Worm (Caenorhabditis elegans) whole organism, L4/young adult: Measurements from ENCODE around the gene C50B6.3.

ENCODE experiments used
- W03F9.2 ChIP-seq: fragments of 150-350 bp; optimal IDR thresholded peaks from 2 replicates; lab custom pipeline; 2014; ENCODE audit warnings: missing biosample characterization, missing genetic modification characterization
- him-1 ChIP-seq: sonication (generic microtip); optimal IDR thresholded peaks from 2 replicates; lab custom pipeline; 2016; ENCODE audit warnings: missing genotype, missing genetic modification reagents, missing genetic modification characterization, missing compliant biosample characterization

DNA sequence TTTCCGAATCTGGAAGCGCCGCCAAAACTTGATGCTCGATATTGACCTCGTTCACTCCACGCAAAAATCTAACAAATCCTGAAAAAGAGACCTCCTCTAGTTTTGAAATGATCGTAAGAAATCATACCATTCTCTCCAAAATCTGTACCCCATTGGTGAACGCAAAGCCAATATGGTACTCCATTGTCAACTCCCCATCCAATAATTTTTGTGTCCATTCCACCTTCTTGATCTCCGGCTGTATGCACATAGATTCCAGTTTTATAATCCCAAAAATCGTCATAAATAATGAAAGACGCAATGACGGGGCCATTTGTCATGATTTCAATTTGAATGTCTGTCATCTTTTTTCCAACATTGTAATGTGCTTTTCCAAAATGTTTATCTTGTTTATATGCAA, 42.8 kb downstream of the C50B6.3 start:
- TF ChIP-seq W03F9.2 (tag; lab: Kevin White, UChicago), result no peak
- no peak for TF ChIP-seq him-1 (tag; lab: Kevin White, UChicago)
